Worm (Caenorhabditis elegans) whole organism, young adult: ENCODE data around the gene srw-140.

Source experiments
- B0035.1 ChIP-seq: sonication (generic microtip); optimal IDR thresholded peaks from 2 replicates; lab custom pipeline; 2016; ENCODE audit warnings: missing genetic modification characterization, mild to moderate bottlenecking, missing compliant biosample characterization, missing genotype, missing genetic modification reagents
- F39B2.1 ChIP-seq: fragments of 200-800 bp; sonication (Bioruptor generic); IDR thresholded peaks from 2 replicates; pipeline ENCODE4 v1.3.6; 2022; ENCODE audit warnings: missing genetic modification reagents, missing genetic modification characterization, missing compliant biosample characterization
- F52B5.7 ChIP-seq: sonication (generic microtip); optimal IDR thresholded peaks from 2 replicates; lab custom pipeline; 2016; ENCODE audit warnings: mild to moderate bottlenecking, missing genetic modification characterization, missing compliant biosample characterization
- F55B11.4 ChIP-seq: sonication (generic microtip); optimal IDR thresholded peaks from 2 replicates; lab custom pipeline; 2016; ENCODE audit warnings: missing compliant biosample characterization, missing genetic modification characterization, borderline replicate concordance; ENCODE audit not compliant: insufficient read depth
- F57C9.4 ChIP-seq: sonication (generic microtip); optimal IDR thresholded peaks from 2 replicates; lab custom pipeline; 2017; ENCODE audit warnings: mild to moderate bottlenecking, missing genetic modification characterization, missing compliant biosample characterization
- K12H6.12 ChIP-seq: fragments of 200-800 bp; sonication (Bioruptor generic); optimal IDR thresholded peaks from 2 replicates; lab custom pipeline; 2018; ENCODE audit warnings: mild to moderate bottlenecking, missing genetic modification characterization, missing compliant biosample characterization
- Y56A3A.18 ChIP-seq: fragments of 200-800 bp; sonication (Bioruptor generic); IDR thresholded peaks from 2 replicates; pipeline ENCODE4 v1.3.6; 2022; ENCODE audit warnings: missing genetic modification reagents, missing genetic modification characterization, missing compliant biosample characterization
- attf-6 ChIP-seq: fragments of 200-800 bp; sonication (Bioruptor generic); IDR thresholded peaks from 2 replicates; pipeline ENCODE4 v1.3.6; 2022; ENCODE audit warnings: missing genetic modification reagents, missing genetic modification characterization, missing compliant biosample characterization
- bed-2 ChIP-seq: fragments of 200-800 bp; sonication (Bioruptor generic); IDR thresholded peaks from 2 replicates; pipeline ENCODE4 v1.3.6; 2022; ENCODE audit warnings: missing genetic modification reagents, missing genetic modification characterization, missing compliant biosample characterization
- ceh-100 ChIP-seq: fragments of 200-800 bp; sonication (Bioruptor generic); IDR thresholded peaks from 2 replicates; pipeline ENCODE4 v1.3.6; 2022; ENCODE audit warnings: missing genetic modification reagents, missing genetic modification characterization, missing compliant biosample characterization
- ceh-40 ChIP-seq: fragments of 200-800 bp; sonication (Bioruptor generic); IDR thresholded peaks from 2 replicates; pipeline ENCODE4 v1.3.6; 2022; ENCODE audit warnings: missing genetic modification characterization, missing compliant biosample characterization
- ceh-58 ChIP-seq: fragments of 200-800 bp; sonication (Bioruptor generic); IDR thresholded peaks from 2 replicates; pipeline ENCODE4 v1.3.6; 2022; ENCODE audit warnings: missing genetic modification characterization, missing compliant biosample characterization
- ceh-91 ChIP-seq: fragments of 200-800 bp; sonication (Bioruptor generic); IDR thresholded peaks from 2 replicates; pipeline ENCODE4 v1.3.6; 2022; ENCODE audit warnings: missing genetic modification reagents, missing genetic modification characterization, missing compliant biosample characterization
- dpff-1 ChIP-seq: sonication (generic microtip); optimal IDR thresholded peaks from 2 replicates; lab custom pipeline; 2017; ENCODE audit warnings: mild to moderate bottlenecking, missing genetic modification characterization, missing compliant biosample characterization
- dpl-1 ChIP-seq: fragments of 150-350 bp; optimal IDR thresholded peaks from 2 replicates; lab custom pipeline; 2014; ENCODE audit warnings: missing biosample characterization, missing genetic modification reagents, missing genetic modification characterization
- efl-1 ChIP-seq: fragments of 150-350 bp; optimal IDR thresholded peaks from 2 replicates; lab custom pipeline; 2014; ENCODE audit warnings: missing biosample characterization, missing genetic modification reagents, missing genetic modification characterization
- egl-18 ChIP-seq: fragments of 200-800 bp; sonication (Bioruptor generic); IDR thresholded peaks from 2 replicates; pipeline ENCODE4 v1.3.6; 2022; ENCODE audit warnings: missing genetic modification reagents, missing genetic modification characterization, missing compliant biosample characterization
- ekl-4 ChIP-seq: fragments of 200-800 bp; sonication (Bioruptor generic); IDR thresholded peaks from 2 replicates; pipeline ENCODE4 v1.3.6; 2022; ENCODE audit warnings: missing genetic modification reagents, missing genetic modification characterization, missing compliant biosample characterization
- ets-4 ChIP-seq: fragments of 200-800 bp; sonication (Bioruptor generic); optimal IDR thresholded peaks from 2 replicates; lab custom pipeline; 2018; ENCODE audit warnings: mild to moderate bottlenecking, missing genetic modification characterization, missing compliant biosample characterization
- hlh-12 ChIP-seq: sonication (generic microtip); optimal IDR thresholded peaks from 2 replicates; lab custom pipeline; 2016; ENCODE audit warnings: missing genetic modification characterization, missing compliant biosample characterization
- hlh-26 ChIP-seq: fragments of 200-800 bp; sonication (Bioruptor generic); conservative IDR thresholded peaks from 2 replicates; pipeline ENCODE4 v1.3.6; 2022; ENCODE audit warnings: missing genetic modification reagents, missing genetic modification characterization, missing compliant biosample characterization
- hmg-1.2 ChIP-seq: fragments of 200-800 bp; sonication (Bioruptor generic); IDR thresholded peaks from 2 replicates; pipeline ENCODE4 v1.3.6; 2022; ENCODE audit warnings: missing genetic modification reagents, missing genetic modification characterization, missing compliant biosample characterization
- hmg-20 ChIP-seq: fragments of 200-800 bp; sonication (Bioruptor generic); IDR thresholded peaks from 2 replicates; pipeline ENCODE4 v1.3.6; 2022; ENCODE audit warnings: missing genetic modification reagents, missing genetic modification characterization, missing compliant biosample characterization
- hrde-1 ChIP-seq: sonication (generic microtip); optimal IDR thresholded peaks from 2 replicates; lab custom pipeline; 2016; ENCODE audit warnings: missing genetic modification characterization, mild to moderate bottlenecking, missing compliant biosample characterization, moderate library complexity, missing genotype, missing genetic modification reagents, borderline replicate concordance
- hsf-1 ChIP-seq: fragments of 200-800 bp; sonication (Bioruptor generic); IDR thresholded peaks from 2 replicates; pipeline ENCODE4 v1.3.6; 2022; ENCODE audit warnings: missing genetic modification reagents, missing genetic modification characterization, missing compliant biosample characterization
- let-526 ChIP-seq: fragments of 200-800 bp; sonication (Bioruptor generic); IDR thresholded peaks from 2 replicates; pipeline ENCODE4 v1.3.6; 2022; ENCODE audit warnings: missing genetic modification reagents, missing genetic modification characterization, missing compliant biosample characterization
- lsl-1 ChIP-seq: fragments of 200-800 bp; sonication (Bioruptor generic); optimal IDR thresholded peaks from 2 replicates; lab custom pipeline; 2018; ENCODE audit warnings: mild to moderate bottlenecking, missing genetic modification characterization, moderate library complexity, missing compliant biosample characterization
- lsy-27 ChIP-seq: sonication (generic microtip); optimal IDR thresholded peaks from 2 replicates; lab custom pipeline; 2017; ENCODE audit warnings: missing genetic modification characterization, mild to moderate bottlenecking, missing compliant biosample characterization, antibody characterized with exemption, missing genotype, borderline replicate concordance; ENCODE audit not compliant: insufficient read depth
- madf-6 ChIP-seq: fragments of 200-800 bp; sonication (Bioruptor generic); IDR thresholded peaks from 2 replicates; pipeline ENCODE4 v1.3.6; 2022; ENCODE audit warnings: missing genetic modification reagents, missing genetic modification characterization, missing compliant biosample characterization
- mel-28 ChIP-seq: sonication (generic microtip); optimal IDR thresholded peaks from 2 replicates; lab custom pipeline; 2016; ENCODE audit warnings: borderline replicate concordance, mild to moderate bottlenecking, missing genetic modification characterization, missing compliant biosample characterization
- mes-4 ChIP-seq: sonication (generic microtip); optimal IDR thresholded peaks from 2 replicates; lab custom pipeline; 2016; ENCODE audit warnings: missing genotype, missing genetic modification characterization, missing compliant biosample characterization
- nfyb-1 ChIP-seq: fragments of 200-800 bp; sonication (Bioruptor generic); IDR thresholded peaks from 2 replicates; pipeline ENCODE4 v1.3.6; 2022; ENCODE audit warnings: missing genetic modification reagents, missing genetic modification characterization, missing compliant biosample characterization
- nhr-179 ChIP-seq: sonication (generic microtip); optimal IDR thresholded peaks from 2 replicates; lab custom pipeline; 2016; ENCODE audit warnings: mild to moderate bottlenecking, missing genetic modification characterization, missing compliant biosample characterization
- nhr-27 ChIP-seq: fragments of 200-800 bp; sonication (Bioruptor generic); optimal IDR thresholded peaks from 2 replicates; lab custom pipeline; 2018; ENCODE audit warnings: mild to moderate bottlenecking, missing genetic modification characterization, moderate library complexity, missing compliant biosample characterization
- nhr-80 ChIP-seq: sonication (generic microtip); optimal IDR thresholded peaks from 2 replicates; lab custom pipeline; 2016; ENCODE audit warnings: missing genetic modification characterization, missing compliant biosample characterization
- pbrm-1 ChIP-seq: fragments of 200-800 bp; sonication (Bioruptor generic); IDR thresholded peaks from 2 replicates; pipeline ENCODE4 v1.3.6; 2022; ENCODE audit warnings: missing genetic modification reagents, missing genetic modification characterization, missing compliant biosample characterization
- pha-4 ChIP-seq: fragments of 150-350 bp; sonication (generic microtip); optimal IDR thresholded peaks from 2 replicates; lab custom pipeline; 2014; ENCODE audit warnings: missing biosample characterization, missing genetic modification reagents, missing genetic modification characterization
- repo-1 ChIP-seq: sonication (generic microtip); optimal IDR thresholded peaks from 2 replicates; lab custom pipeline; 2017; ENCODE audit warnings: mild to moderate bottlenecking, missing genetic modification characterization, missing compliant biosample characterization
- sea-2 ChIP-seq: fragments of 200-800 bp; sonication (Bioruptor generic); IDR thresholded peaks from 2 replicates; pipeline ENCODE4 v1.3.6; 2022; ENCODE audit warnings: missing genetic modification characterization, missing compliant biosample characterization
- somi-1 ChIP-seq: fragments of 200-800 bp; sonication (Bioruptor generic); optimal IDR thresholded peaks from 2 replicates; lab custom pipeline; 2018; ENCODE audit warnings: mild to moderate bottlenecking, missing genetic modification characterization, missing compliant biosample characterization
- xnd-1 ChIP-seq: sonication (generic microtip); optimal IDR thresholded peaks from 2 replicates; lab custom pipeline; 2016; ENCODE audit warnings: missing genotype, missing genetic modification reagents, missing genetic modification characterization, missing compliant biosample characterization
- ztf-26 ChIP-seq: sonication (generic microtip); optimal IDR thresholded peaks from 2 replicates; lab custom pipeline; 2017; ENCODE audit warnings: missing genetic modification characterization, missing compliant biosample characterization

Gene srw-140

DNA sequence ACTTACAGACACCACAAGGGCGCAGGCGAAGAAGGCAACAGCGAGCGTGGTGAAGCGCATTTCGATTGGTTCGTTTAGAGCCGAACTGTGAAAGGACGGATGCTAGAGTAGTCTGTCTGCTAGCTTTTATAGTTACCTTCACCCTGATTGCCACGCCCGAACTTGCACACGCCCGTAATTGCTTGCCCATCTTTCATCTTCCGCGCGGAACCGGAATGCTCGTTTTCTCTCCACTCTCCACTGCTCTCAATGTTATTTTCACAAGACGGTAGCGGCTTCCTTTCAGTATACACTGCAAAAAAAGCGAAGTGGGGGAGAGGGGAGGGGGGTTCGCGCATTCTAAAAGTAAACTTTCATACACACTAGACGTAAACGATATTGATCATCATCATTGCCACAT, 29.0 kb downstream of the srw-140 start, which contains the start of gene abu-8:
Gene abu-8 (minus strand): TSS at position 101 of the 400 bp plus-strand sequence.
- TF ChIP-seq egl-18 (GFP tag; lab: Robert Waterston, UW) (no peak), let-526 (no peak), B0035.1 (tag; lab: Kevin White, UChicago) (no peak), ceh-100 (GFP tag; lab: Robert Waterston, UW) (no peak), F55B11.4 (tag; lab: Kevin White, UChicago) (no peak), hlh-12 (tag; lab: Kevin White, UChicago) (no peak), hlh-26 (GFP tag; lab: Robert Waterston, UW) (no peak), ceh-91 (GFP tag; lab: Robert Waterston, UW) (no peak)

DNA sequence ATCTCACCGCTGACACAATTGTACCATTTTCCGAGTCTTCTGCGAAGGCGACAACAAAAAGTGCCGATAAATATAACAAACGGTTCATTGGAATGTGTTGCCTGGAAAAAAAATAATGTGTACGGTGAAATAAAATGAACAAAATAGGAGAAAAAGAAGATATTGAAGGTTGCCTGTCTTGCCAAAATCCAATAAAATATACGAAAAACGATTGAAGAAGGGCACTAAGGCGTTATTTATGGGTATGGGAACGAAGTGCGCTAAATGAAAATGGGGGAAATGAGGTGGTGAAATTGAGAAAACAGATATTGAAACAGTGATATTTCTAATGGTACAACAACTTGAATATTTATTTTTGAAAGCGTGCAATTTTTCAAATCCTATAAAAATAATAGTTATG, 32.7 kb downstream of the srw-140 start, which contains the start of gene Y47A7.2:
Gene Y47A7.2 (minus strand): TSS at position 101 of the 400 bp plus-strand sequence.
- TF ChIP-seq lsy-27 (tag; lab: Kevin White, UChicago) = no peak
- TF ChIP-seq pbrm-1 (GFP tag; lab: Robert Waterston, UW) = no peak
- TF ChIP-seq mel-28 = no peak
- TF ChIP-seq somi-1 (GFP tag; lab: Kevin White, UChicago) = no peak
- TF ChIP-seq hsf-1 = no peak
- TF ChIP-seq efl-1 (GFP tag; lab: Kevin White, UChicago) = no peak
- no peak for TF ChIP-seq ceh-58 (GFP tag; lab: Robert Waterston, UW)
- TF ChIP-seq Y56A3A.18 (GFP tag; lab: Robert Waterston, UW) = no peak
- no peak for TF ChIP-seq ekl-4 (GFP tag; lab: Robert Waterston, UW)
- no peak for TF ChIP-seq hrde-1 (tag; lab: Kevin White, UChicago)
- TF ChIP-seq F57C9.4 = no peak
- no peak for TF ChIP-seq repo-1
- TF ChIP-seq nhr-27 = no peak
- no peak for TF ChIP-seq ceh-40
- TF ChIP-seq ets-4 (GFP tag; lab: Kevin White, UChicago) = no peak
- no peak for TF ChIP-seq nfyb-1 (GFP tag; lab: Robert Waterston, UW)
- TF ChIP-seq hmg-1.2 (GFP tag; lab: Robert Waterston, UW) = no peak
- TF ChIP-seq sea-2 = no peak
- TF ChIP-seq, all 124 proteins: peak for 0

DNA sequence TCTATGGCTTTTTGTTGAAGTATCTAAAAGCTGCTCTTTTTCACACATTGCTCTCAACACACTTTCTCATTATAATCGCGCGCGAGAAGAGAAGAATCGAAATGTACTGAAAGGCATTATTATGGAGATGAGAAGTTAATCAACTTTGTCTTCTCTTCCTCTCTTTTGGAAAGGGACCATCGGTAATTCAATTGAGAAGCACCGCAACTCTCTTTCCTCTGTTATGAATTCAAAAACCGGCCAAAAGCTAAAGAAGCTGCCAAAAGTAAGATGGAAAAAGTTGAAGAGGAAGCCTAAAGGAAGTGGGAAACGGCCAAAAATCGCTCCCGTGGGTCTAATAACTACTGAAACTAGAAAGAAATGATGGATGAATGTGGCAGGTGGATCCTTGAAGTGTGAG, 34.7 kb downstream of the srw-140 start:
- TF ChIP-seq nhr-179 (no peak), hmg-20 (no peak), K12H6.12 (no peak), ztf-26 (tag; lab: Kevin White, UChicago) (no peak), egl-18 (GFP tag; lab: Robert Waterston, UW) (no peak), xnd-1 (no peak), F39B2.1 (GFP tag; lab: Robert Waterston, UW) (no peak), mes-4 (tag; lab: Kevin White, UChicago) (no peak), let-526 (no peak)

DNA sequence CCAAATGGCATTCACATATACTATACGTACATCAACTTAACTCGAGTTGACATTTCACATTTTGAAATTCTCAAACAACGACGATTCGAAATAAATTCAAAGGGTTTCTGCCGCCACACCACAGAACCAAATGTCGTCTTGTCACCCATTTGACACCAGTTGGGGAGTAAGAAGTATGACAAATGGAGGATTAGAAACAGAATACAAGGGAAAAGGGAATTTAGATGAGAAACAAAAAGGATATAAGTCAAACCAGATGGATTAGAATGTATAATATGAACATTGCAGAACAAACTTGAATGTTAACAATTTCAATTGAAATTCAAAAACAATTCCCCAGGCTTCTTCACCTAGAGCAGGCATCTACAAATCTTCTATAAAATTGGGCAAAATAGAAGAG, 36.2 kb downstream of the srw-140 start:
- TF ChIP-seq ekl-4 (GFP tag; lab: Robert Waterston, UW) (no peak), dpl-1 (GFP tag; lab: Kevin White, UChicago) (no peak)

DNA sequence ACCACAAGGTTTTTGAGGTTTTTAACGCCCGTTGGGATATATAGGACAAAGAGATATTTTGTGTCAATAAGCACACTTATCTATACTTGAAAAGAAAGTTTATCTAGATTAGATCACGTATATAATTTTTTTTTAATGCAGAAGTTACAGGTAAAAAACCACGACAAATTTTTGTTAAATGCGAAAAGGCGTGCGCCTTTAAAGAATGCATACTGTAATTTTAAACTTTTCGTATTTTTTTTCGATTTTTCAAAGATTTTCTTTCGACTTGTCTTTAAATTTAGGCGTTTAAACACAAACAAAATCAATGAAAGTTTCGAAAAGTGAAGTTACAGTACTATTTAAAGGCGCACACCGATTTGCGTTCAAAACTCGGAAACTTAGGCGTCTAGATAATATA, 38.1 kb downstream of the srw-140 start:
- TF ChIP-seq nhr-80 (tag; lab: Kevin White, UChicago) (no peak), dpff-1 (tag; lab: Kevin White, UChicago) (no peak), hmg-1.2 (GFP tag; lab: Robert Waterston, UW) (no peak), F39B2.1 (GFP tag; lab: Robert Waterston, UW) (no peak), madf-6 (peak; percentile 54; the same call in 1 of the 2 replicates), bed-2 (GFP tag; lab: Robert Waterston, UW) (no peak), F52B5.7 (tag; lab: Kevin White, UChicago) (no peak), attf-6 (GFP tag; lab: Robert Waterston, UW) (no peak), pha-4 (tag; lab: Kevin White, UChicago) (no peak), lsl-1 (peak; percentile 63), xnd-1 (peak; percentile 45)
